Worm (Caenorhabditis elegans): ENCODE data around the gene rpl-21.

DNA sequence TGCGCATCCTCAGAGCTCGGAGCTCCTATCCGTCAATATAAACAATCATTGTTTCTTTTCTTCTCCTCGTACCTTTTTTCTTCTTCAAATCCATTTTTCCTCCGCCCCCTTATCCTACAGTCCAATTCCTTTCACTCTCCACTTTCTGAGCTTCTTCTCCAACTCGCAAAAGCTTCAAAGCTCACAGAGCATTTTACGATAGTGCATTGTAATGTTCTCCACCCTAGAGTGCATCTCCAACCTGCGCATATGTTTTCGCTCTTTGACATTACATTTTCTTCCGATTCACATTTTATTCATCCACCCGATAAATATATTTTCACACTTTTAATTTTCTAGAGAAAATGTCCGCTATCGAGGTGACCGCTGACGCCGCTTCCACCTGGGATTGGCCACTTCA is 7.8 kb upstream of the rpl-21 start, which contains the start of gene hsp-12.2:
- TF ChIP-seq sea-2 (GFP tag; optimal IDR thresholded peaks at IDR 0.05) (no peak), nhr-77 (tag; optimal IDR thresholded peaks at IDR 0.05) (no peak), ceh-82 (tag; optimal IDR thresholded peaks at IDR 0.05) (no peak), ceh-28 (tag; optimal IDR thresholded peaks at IDR 0.05) (no peak), elt-2 (tag; optimal IDR thresholded peaks at IDR 0.05) (no peak), fos-1 (tag; optimal IDR thresholded peaks at IDR 0.05) (no peak), zag-1 (tag; optimal IDR thresholded peaks at IDR 0.05) (no peak), nhr-28 (tag; optimal IDR thresholded peaks at IDR 0.05) (no peak), ama-1 (optimal IDR thresholded peaks at IDR 0.05) (no peak), nhr-237 (tag; optimal IDR thresholded peaks at IDR 0.05) (no peak)
